Worm (Caenorhabditis elegans): ENCODE results near the gene Y53G8AR.5.

DNA sequence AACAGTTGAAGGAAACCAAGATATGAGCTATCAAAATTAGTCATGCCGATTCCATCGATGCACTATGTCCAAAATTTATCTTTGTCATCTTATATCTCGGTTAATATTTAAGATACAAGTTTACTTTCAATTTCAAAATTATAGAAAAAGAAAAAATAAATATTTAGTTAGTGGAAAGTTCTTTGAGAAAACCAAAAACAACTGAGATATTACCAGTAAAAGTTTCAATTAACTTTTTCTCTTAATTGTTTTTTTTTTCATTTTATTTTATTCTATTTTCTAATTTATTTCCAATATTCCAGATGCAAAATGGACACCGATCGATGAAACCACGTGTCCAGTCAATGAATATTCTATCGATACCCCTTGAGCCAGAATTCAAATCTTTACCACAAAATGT is 47.3 kb downstream of the Y53G8AR.5 start, which contains the start of gene gei-1:
- TF ChIP-seq ztf-29 (GFP tag; IDR thresholded peaks at IDR 0.05): no peak
- no peak for TF ChIP-seq klf-2 (GFP tag; conservative IDR thresholded peaks at IDR 0.05)
- no peak for TF ChIP-seq ref-1 (GFP tag; conservative IDR thresholded peaks at IDR 0.05)
- no peak for TF ChIP-seq flt-1 (GFP tag; IDR thresholded peaks at IDR 0.05)
- TF ChIP-seq med-1 (GFP tag; optimal IDR thresholded peaks at IDR 0.05; ENCODE audit: insufficient read depth): no peak
- no peak for TF ChIP-seq cog-1 (tag; optimal IDR thresholded peaks at IDR 0.05)
- no peak for TF ChIP-seq T22C8.4 (GFP tag; IDR thresholded peaks at IDR 0.05)
- TF ChIP-seq tab-1 (GFP tag; IDR thresholded peaks at IDR 0.05): no peak

Data from whole organism, midembryonic.